Worm (Caenorhabditis elegans): ENCODE results near the gene klp-11.

DNA sequence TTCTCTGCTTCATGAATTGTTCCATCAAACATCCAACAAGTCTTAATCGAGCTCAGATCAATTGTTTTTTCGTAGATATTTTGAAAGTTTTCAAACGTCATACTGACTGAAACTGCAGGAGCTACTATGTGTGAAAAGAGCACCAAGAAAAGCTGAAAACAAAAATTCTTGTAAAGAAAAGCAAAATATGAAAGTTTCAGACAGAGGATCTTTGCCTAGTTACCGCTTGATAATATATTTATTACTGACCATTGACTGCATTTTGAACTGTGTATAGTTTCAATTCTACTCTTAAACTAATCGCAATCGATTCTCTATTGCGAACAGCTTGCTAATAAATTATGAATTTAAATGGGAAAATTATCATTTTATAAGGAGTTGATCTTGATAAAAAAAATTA is 36.4 kb upstream of the klp-11 start, which contains the start of gene clec-182:
- TF ChIP-seq unc-62 (GFP tag; optimal IDR thresholded peaks at IDR 0.05): no peak
- no peak for TF ChIP-seq fos-1 (tag; optimal IDR thresholded peaks at IDR 0.05)
- no peak for TF ChIP-seq lin-15B (tag; optimal IDR thresholded peaks at IDR 0.05)
- no peak for TF ChIP-seq ama-1 (optimal IDR thresholded peaks at IDR 0.05)
- TF ChIP-seq nhr-76 (tag; optimal IDR thresholded peaks at IDR 0.05): no peak
- no peak for TF ChIP-seq mep-1 (tag; optimal IDR thresholded peaks at IDR 0.05)
- TF ChIP-seq ztf-11 (tag; optimal IDR thresholded peaks at IDR 0.05): no peak
- TF ChIP-seq tlp-1 (tag; optimal IDR thresholded peaks at IDR 0.05): no peak
- no peak for TF ChIP-seq pqm-1 (tag; optimal IDR thresholded peaks at IDR 0.05)
